Fruit fly (Drosophila melanogaster): ENCODE measurements around the gene kst.

The kst gene

DNA sequence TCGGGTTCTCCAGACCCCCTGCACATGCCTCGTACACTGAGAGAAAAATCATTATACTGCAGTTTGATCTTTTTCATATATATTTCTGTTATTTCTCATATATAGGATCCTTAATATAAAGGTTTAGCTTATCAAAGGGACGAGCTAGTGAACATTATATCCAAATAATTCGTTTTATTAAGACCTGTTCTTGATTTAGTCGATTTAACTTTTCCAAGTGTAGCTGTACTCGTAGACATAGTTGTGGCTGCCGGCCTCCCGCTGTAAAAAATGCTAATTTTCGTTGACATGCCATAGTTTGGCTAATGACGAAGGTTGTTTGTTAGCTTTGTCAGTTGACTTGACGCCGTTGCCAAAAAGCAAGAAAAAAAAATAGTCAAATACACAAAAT is 45.8 kb downstream of the kst start (continued):
- peak; percentile 76 for TF ChIP-seq CG8359 (GFP tag; optimal IDR thresholded peaks at IDR 0.05; ENCODE audit: borderline replicate concordance)
- TF ChIP-seq PHDP (tag; optimal IDR thresholded peaks at IDR 0.05), result peak; percentile 89
- peak; percentile 92 for TF ChIP-seq lab (GFP tag; optimal IDR thresholded peaks at IDR 0.05)
- peak; percentile 71 for TF ChIP-seq CG5245 (GFP tag; optimal IDR thresholded peaks at IDR 0.05)
- TF ChIP-seq Dip3 (GFP tag; optimal IDR thresholded peaks at IDR 0.05), result peak; percentile 84
- peak; percentile 62 for TF ChIP-seq CG8765 (GFP tag; IDR thresholded peaks at IDR 0.05)
- TF ChIP-seq Stat92E (GFP tag; optimal IDR thresholded peaks at IDR 0.05), result peak in 1 of 3 experiments; percentile 56
- TF ChIP-seq Ets97D (GFP tag; optimal IDR thresholded peaks at IDR 0.05), result peak; percentile 49
- TF ChIP-seq TFAM (GFP tag; optimal IDR thresholded peaks at IDR 0.05), result peak; percentile 65
- no peak for TF ChIP-seq CG2129 (GFP tag; IDR thresholded peaks at IDR 0.05; ENCODE audit: partially characterized antibody)
- peak; percentile 78; the same call in 2 of the 3 replicates for TF ChIP-seq C15 (GFP tag; IDR thresholded peaks at IDR 0.05)
- peak; percentile 72 for TF ChIP-seq fd64A (GFP tag; optimal IDR thresholded peaks at IDR 0.05)
- TF ChIP-seq tx (GFP tag; optimal IDR thresholded peaks at IDR 0.05), result peak; percentile 63
- TF ChIP-seq Atf6 (GFP tag; IDR thresholded peaks at IDR 0.05), result peak; percentile 80
- TF ChIP-seq Usf (GFP tag; optimal IDR thresholded peaks at IDR 0.05), result peak; percentile 75
- TF ChIP-seq grau (tag; optimal IDR thresholded peaks at IDR 0.05), result peak; percentile 88
- TF ChIP-seq CG13287 (GFP tag; IDR thresholded peaks at IDR 0.05; ENCODE audit: partially characterized antibody), result no peak
- peak; percentile 74; the same call in 1 of the 3 replicates for TF ChIP-seq gce (GFP tag; IDR thresholded peaks at IDR 0.05)
- peak; percentile 94 for TF ChIP-seq gem (tag; optimal IDR thresholded peaks at IDR 0.05)
- TF ChIP-seq CG18476 (GFP tag; optimal IDR thresholded peaks at IDR 0.05), result peak; percentile 86
- peak; percentile 70 for TF ChIP-seq CG12236 (GFP tag; optimal IDR thresholded peaks at IDR 0.05)
- TF ChIP-seq corto (GFP tag; optimal IDR thresholded peaks at IDR 0.05), result no peak
- TF ChIP-seq ase (GFP tag; IDR thresholded peaks at IDR 0.05), result peak; percentile 61; the same call in 1 of the 3 replicates
- peak; percentile 92 for TF ChIP-seq Rfx (GFP tag; IDR thresholded peaks at IDR 0.05)
- TF ChIP-seq CG7372 (GFP tag; IDR thresholded peaks at IDR 0.05), result peak; percentile 74
- no peak for TF ChIP-seq D (optimal IDR thresholded peaks at IDR 0.05)
- peak; percentile 79 for TF ChIP-seq D (GFP tag; optimal IDR thresholded peaks at IDR 0.05)
- peak; percentile 40 for TF ChIP-seq crc (GFP tag; optimal IDR thresholded peaks at IDR 0.05)

- TF ChIP-seq tna (GFP tag; IDR thresholded peaks at IDR 0.05; ENCODE audit: partially characterized antibody), result 0 out of 2 replicates have a peak, but pooled peaks have one; percentile 13
- 0 out of 3 replicates have a peak, but pooled peaks have one; percentile 12 for TF ChIP-seq Mrtf (GFP tag; IDR thresholded peaks at IDR 0.05)
- TF ChIP-seq crol (GFP tag; IDR thresholded peaks at IDR 0.05), result peak; percentile 91
- TF ChIP-seq Bgb (GFP tag; IDR thresholded peaks at IDR 0.05; ENCODE audit: partially characterized antibody), result peak; percentile 9; the same call in 1 of the 2 replicates
- no peak; the same call in 1 of the 2 replicates for TF ChIP-seq Drgx (GFP tag; IDR thresholded peaks at IDR 0.05)
- no peak for TF ChIP-seq CG3847 (GFP tag; IDR thresholded peaks at IDR 0.05)
- peak; percentile 67 for TF ChIP-seq Med (GFP tag)
- peak; percentile 78; the same call in 1 of the 4 replicates for TF ChIP-seq chinmo (GFP tag; IDR thresholded peaks at IDR 0.05; ENCODE audit: partially characterized antibody)
- peak; percentile 81 for TF ChIP-seq oc (tag; optimal IDR thresholded peaks at IDR 0.05)
- no peak for TF ChIP-seq chif (GFP tag; optimal IDR thresholded peaks at IDR 0.05)
- TF ChIP-seq Awh (GFP tag; IDR thresholded peaks at IDR 0.05), result peak; percentile 39; the same call in 1 of the 2 replicates
- no peak for TF ChIP-seq sisA (GFP tag; IDR thresholded peaks at IDR 0.05)
- TF ChIP-seq run (tag; optimal IDR thresholded peaks at IDR 0.05), result peak; percentile 58
- peak; percentile 96 for TF ChIP-seq CG13894 (tag; optimal IDR thresholded peaks at IDR 0.05)
- TF ChIP-seq gsb-n (tag; optimal IDR thresholded peaks at IDR 0.05), result peak; percentile 72
- peak; percentile 93 for TF ChIP-seq kni (GFP tag; optimal IDR thresholded peaks at IDR 0.05)
- no peak for TF ChIP-seq Hey (tag; optimal IDR thresholded peaks at IDR 0.05)
- no peak for TF ChIP-seq Dad (GFP tag; optimal IDR thresholded peaks at IDR 0.05)
- peak; percentile 45; the same call in 1 of the 2 replicates for TF ChIP-seq vvl (GFP tag; IDR thresholded peaks at IDR 0.05)
- no peak for TF ChIP-seq CG7928 (GFP tag; optimal IDR thresholded peaks at IDR 0.05)
- TF ChIP-seq Elba2 (GFP tag; optimal IDR thresholded peaks at IDR 0.05), result no peak
Observed at dm6 chr3L:3383965-3384595, 47.4 kb downstream of the kst start.
